Fruit fly (Drosophila melanogaster) whole organism, pupa: ENCODE results near the gene CG31174.

Source experiments
- CG10348 ChIP-seq: fragments of 200-800 bp; sonication (Bioruptor generic); IDR thresholded peaks from 2 replicates; pipeline ENCODE4 v1.3.6; 2022; ENCODE audit warnings: missing biosample characterization, missing genetic modification characterization
- CG12605 ChIP-seq: fragments of 200-800 bp; sonication (Bioruptor generic); IDR thresholded peaks from 2 replicates; pipeline ENCODE4 v1.3.6; 2022; ENCODE audit warnings: missing biosample characterization, missing genetic modification characterization
- CG13204 ChIP-seq: fragments of 200-800 bp; sonication (Bioruptor generic); optimal IDR thresholded peaks from 2 replicates; lab custom pipeline; 2018; ENCODE audit warnings: missing biosample characterization, mild to moderate bottlenecking, missing genetic modification characterization, moderate library complexity
- CG14655 ChIP-seq: fragments of 200-800 bp; sonication (Bioruptor generic); optimal IDR thresholded peaks from 3 replicates; lab custom pipeline; 2017; ENCODE audit warnings: mild to moderate bottlenecking, missing biosample characterization, missing genetic modification reagents, missing genetic modification characterization
- CG15710 ChIP-seq: fragments of 200-800 bp; sonication (Bioruptor generic); optimal IDR thresholded peaks from 2 replicates; lab custom pipeline; 2018; ENCODE audit warnings: missing biosample characterization, mild to moderate bottlenecking, missing genetic modification characterization, moderate library complexity
- CG17806 ChIP-seq: fragments of 200-800 bp; sonication (Bioruptor generic); optimal IDR thresholded peaks from 2 replicates; lab custom pipeline; 2018; ENCODE audit warnings: missing biosample characterization, mild to moderate bottlenecking, missing genetic modification characterization, moderate library complexity
- CG32121 ChIP-seq: fragments of 200-800 bp; sonication (Bioruptor generic); IDR thresholded peaks from 2 replicates; pipeline ENCODE4 v1.3.6; 2022; ENCODE audit warnings: missing biosample characterization, missing genetic modification characterization
- CG34367 ChIP-seq: fragments of 200-800 bp; sonication (Bioruptor generic); optimal IDR thresholded peaks from 2 replicates; lab custom pipeline; 2018; ENCODE audit warnings: missing biosample characterization, mild to moderate bottlenecking, missing genetic modification characterization
- CG4496 ChIP-seq: fragments of 200-800 bp; sonication (Bioruptor generic); IDR thresholded peaks from 3 replicates; pipeline ENCODE4 v1.3.6; 2022; ENCODE audit warnings: missing biosample characterization, missing genetic modification characterization
- CG8159 ChIP-seq: fragments of 200-800 bp; sonication (Bioruptor generic); optimal IDR thresholded peaks from 3 replicates; lab custom pipeline; 2018; ENCODE audit warnings: missing biosample characterization, mild to moderate bottlenecking, missing genetic modification characterization, moderate library complexity
- CG8301 ChIP-seq: fragments of 200-800 bp; sonication (Bioruptor generic); optimal IDR thresholded peaks from 2 replicates; lab custom pipeline; 2018; ENCODE audit warnings: missing biosample characterization, mild to moderate bottlenecking, missing genetic modification characterization
- CG9948 ChIP-seq: fragments of 200-800 bp; sonication (Bioruptor generic); optimal IDR thresholded peaks from 2 replicates; lab custom pipeline; 2018; ENCODE audit warnings: missing biosample characterization, mild to moderate bottlenecking, missing genetic modification characterization, moderate library complexity
- D1 ChIP-seq: fragments of 200-800 bp; sonication (Bioruptor generic); optimal IDR thresholded peaks from 2 replicates; lab custom pipeline; 2018; ENCODE audit warnings: missing biosample characterization, mild to moderate bottlenecking, missing genetic modification characterization, moderate library complexity
- EcR ChIP-seq: fragments of 200-800 bp; sonication (Bioruptor generic); optimal IDR thresholded peaks from 3 replicates; lab custom pipeline; 2019; ENCODE audit warnings: missing biosample characterization, missing genetic modification characterization, mild to moderate bottlenecking, moderate library complexity, missing genetic modification reagents
- Ets98B ChIP-seq: fragments of 200-800 bp; sonication (Bioruptor generic); IDR thresholded peaks from 2 replicates; pipeline ENCODE4 v1.3.6; 2022; ENCODE audit warnings: missing biosample characterization, missing genetic modification characterization
- Pif1A ChIP-seq: fragments of 200-800 bp; sonication (Bioruptor generic); optimal IDR thresholded peaks from 3 replicates; lab custom pipeline; 2016; ENCODE audit warnings: missing biosample characterization, missing genetic modification characterization
- Pif1B ChIP-seq: fragments of 200-800 bp; sonication (Bioruptor generic); optimal IDR thresholded peaks from 3 replicates; lab custom pipeline; 2016; ENCODE audit warnings: missing biosample characterization, missing genetic modification characterization
- Snoo ChIP-seq: fragments of 200-800 bp; sonication (Bioruptor generic); optimal IDR thresholded peaks from 3 replicates; lab custom pipeline; 2017; ENCODE audit warnings: missing biosample characterization, mild to moderate bottlenecking, missing genetic modification characterization, inconsistent platforms
- fd96Ca ChIP-seq: fragments of 200-800 bp; sonication (Bioruptor generic); IDR thresholded peaks from 3 replicates; pipeline ENCODE4 v1.3.6; 2022; ENCODE audit warnings: missing biosample characterization, missing genetic modification characterization
- gl ChIP-seq: fragments of 200-800 bp; sonication (Bioruptor generic); optimal IDR thresholded peaks from 2 replicates; lab custom pipeline; 2018; ENCODE audit warnings: missing biosample characterization, mild to moderate bottlenecking, missing genetic modification characterization
- rn ChIP-seq: fragments of 200-800 bp; sonication (Bioruptor generic); IDR thresholded peaks from 2 replicates; pipeline ENCODE4 v1.3.6; 2022; ENCODE audit warnings: missing biosample characterization, missing genetic modification characterization

The CG31174 gene

dm6 chr3R:21825140-21825539 is 44.2 kb downstream of the CG31174 start:
- TF ChIP-seq Pif1A (GFP tag; lab: Kevin White, UChicago), result no peak
- TF ChIP-seq CG34367 (tag; lab: Kevin White, UChicago), result no peak
- no peak for TF ChIP-seq CG32121 (GFP tag; lab: Robert Waterston, UW)
- no peak for TF ChIP-seq Pif1B (GFP tag; lab: Kevin White, UChicago)
- no peak for TF ChIP-seq CG4496 (GFP tag; lab: Robert Waterston, UW)
- no peak for TF ChIP-seq CG14655
- TF ChIP-seq CG10348 (GFP tag; lab: Robert Waterston, UW), result no peak
- TF ChIP-seq EcR (GFP tag; lab: Kevin White, UChicago), result no peak
- TF ChIP-seq Ets98B, result no peak
- TF ChIP-seq CG13204, result no peak
- TF ChIP-seq CG9948 (tag; lab: Kevin White, UChicago), result no peak
- TF ChIP-seq CG15710 (tag; lab: Kevin White, UChicago), result no peak
- no peak for TF ChIP-seq CG8301 (tag; lab: Kevin White, UChicago)
- TF ChIP-seq CG17806 (tag; lab: Kevin White, UChicago), result no peak
- no peak for TF ChIP-seq rn (GFP tag; lab: Robert Waterston, UW)
- TF ChIP-seq CG12605 (GFP tag; lab: Robert Waterston, UW), result no peak
- TF ChIP-seq CG8159 (tag; lab: Kevin White, UChicago), result no peak
- no peak for TF ChIP-seq fd96Ca
- TF ChIP-seq, all 21 proteins: peak for 0

- peak; percentile 4 for TF ChIP-seq CG14655
- no peak for TF ChIP-seq Pif1B (GFP tag; lab: Kevin White, UChicago)
- no peak for TF ChIP-seq CG8301 (tag; lab: Kevin White, UChicago)
- no peak for TF ChIP-seq CG9948 (tag; lab: Kevin White, UChicago)
- TF ChIP-seq D1 (tag; lab: Kevin White, UChicago), result no peak
- TF ChIP-seq CG10348 (GFP tag; lab: Robert Waterston, UW), result no peak
- no peak for TF ChIP-seq rn (GFP tag; lab: Robert Waterston, UW)
- peak; percentile 85 for TF ChIP-seq gl
- no peak for TF ChIP-seq Pif1A (GFP tag; lab: Kevin White, UChicago)
- peak; percentile 80 for TF ChIP-seq EcR (GFP tag; lab: Kevin White, UChicago)
- TF ChIP-seq CG8159 (tag; lab: Kevin White, UChicago), result no peak
- peak; percentile 48 for TF ChIP-seq CG34367 (tag; lab: Kevin White, UChicago)
- TF ChIP-seq CG13204, result peak; percentile 54
- 0 out of 3 replicates have a peak, but pooled peaks have one; percentile 40 for TF ChIP-seq CG4496 (GFP tag; lab: Robert Waterston, UW)
- no peak for TF ChIP-seq fd96Ca
- 0 out of 2 replicates have a peak, but pooled peaks have one; percentile 36 for TF ChIP-seq CG12605 (GFP tag; lab: Robert Waterston, UW)
- no peak for TF ChIP-seq Ets98B
- TF ChIP-seq CG15710 (tag; lab: Kevin White, UChicago), result no peak
- no peak for TF ChIP-seq CG32121 (GFP tag; lab: Robert Waterston, UW)
- no peak for TF ChIP-seq CG17806 (tag; lab: Kevin White, UChicago)
Observed at dm6 chr3R:21824407-21825006, 44.8 kb downstream of the CG31174 start.

dm6 chr3R:21823699-21824406 is 45.5 kb downstream of the CG31174 start:
- TF ChIP-seq CG34367 (tag; lab: Kevin White, UChicago) (peak; percentile 11), Pif1A (GFP tag; lab: Kevin White, UChicago) (no peak), CG8159 (tag; lab: Kevin White, UChicago) (peak; percentile 95), CG4496 (GFP tag; lab: Robert Waterston, UW) (no peak), gl (no peak), rn (GFP tag; lab: Robert Waterston, UW) (no peak), CG8301 (tag; lab: Kevin White, UChicago) (no peak), EcR (GFP tag; lab: Kevin White, UChicago) (no peak), CG13204 (no peak), CG15710 (tag; lab: Kevin White, UChicago) (peak; percentile 50), CG9948 (tag; lab: Kevin White, UChicago) (peak; percentile 74), Pif1B (GFP tag; lab: Kevin White, UChicago) (peak; percentile 38), Ets98B (no peak), Snoo (no peak), fd96Ca (0 out of 3 replicates have a peak, but pooled peaks have one; percentile 10), CG17806 (tag; lab: Kevin White, UChicago) (peak; percentile 91), CG12605 (GFP tag; lab: Robert Waterston, UW) (no peak), CG32121 (GFP tag; lab: Robert Waterston, UW) (no peak), D1 (tag; lab: Kevin White, UChicago) (peak; percentile 90), CG14655 (peak; percentile 73), CG10348 (GFP tag; lab: Robert Waterston, UW) (no peak)

- TF ChIP-seq Snoo (peak; percentile 36), CG15710 (tag; lab: Kevin White, UChicago) (peak; percentile 4), CG8301 (tag; lab: Kevin White, UChicago) (no peak), gl (peak; percentile 62), Pif1B (GFP tag; lab: Kevin White, UChicago) (peak; percentile 62), CG14655 (no peak), CG8159 (tag; lab: Kevin White, UChicago) (peak; percentile 27), Pif1A (GFP tag; lab: Kevin White, UChicago) (peak; percentile 64)
Observed at dm6 chr3R:21823076-21823475, 46.2 kb downstream of the CG31174 start.

- TF ChIP-seq CG13204 (no peak), CG8159 (tag; lab: Kevin White, UChicago) (no peak), CG4496 (GFP tag; lab: Robert Waterston, UW) (no peak), rn (GFP tag; lab: Robert Waterston, UW) (no peak), CG15710 (tag; lab: Kevin White, UChicago) (no peak), fd96Ca (no peak), Pif1B (GFP tag; lab: Kevin White, UChicago) (no peak), CG8301 (tag; lab: Kevin White, UChicago) (no peak), CG14655 (no peak), CG34367 (tag; lab: Kevin White, UChicago) (no peak), EcR (GFP tag; lab: Kevin White, UChicago) (no peak), CG9948 (tag; lab: Kevin White, UChicago) (no peak)
Observed at dm6 chr3R:21822562-21822933, 46.8 kb downstream of the CG31174 start, which contains the start of gene CASK. TSS of gene CASK (minus strand) at chr3R:21822674.
